Worm (Caenorhabditis elegans) whole organism, L1 larva: ENCODE data around the gene C27B7.5.

Source experiments
- C04F5.9 ChIP-seq: sonication (generic microtip); optimal IDR thresholded peaks from 2 replicates; lab custom pipeline; 2016; ENCODE audit warnings: missing genetic modification characterization, missing compliant biosample characterization
- C16A3.4 ChIP-seq: fragments of 150-350 bp; optimal IDR thresholded peaks from 2 replicates; lab custom pipeline; 2014; ENCODE audit warnings: missing biosample characterization, missing genetic modification characterization
- C34B4.2 ChIP-seq: sonication (generic microtip); optimal IDR thresholded peaks from 2 replicates; lab custom pipeline; 2017; ENCODE audit warnings: mild to moderate bottlenecking, missing genetic modification characterization, missing compliant biosample characterization
- F16B12.6 ChIP-seq: fragments of 150-350 bp; optimal IDR thresholded peaks from 2 replicates; lab custom pipeline; 2014; ENCODE audit warnings: missing biosample characterization, missing genetic modification characterization
- ama-1 ChIP-seq: fragments of 150-350 bp; optimal IDR thresholded peaks from 2 replicates; lab custom pipeline; 2014
- blmp-1 ChIP-seq: fragments of 150-350 bp; optimal IDR thresholded peaks from 2 replicates; lab custom pipeline; 2014; ENCODE audit warnings: missing biosample characterization, missing genetic modification characterization
- ceh-88 ChIP-seq: fragments of 200-800 bp; sonication (Bioruptor generic); IDR thresholded peaks from 2 replicates; pipeline ENCODE4 v1.3.6; 2022; ENCODE audit warnings: missing genetic modification characterization, missing compliant biosample characterization
- elt-2 ChIP-seq: sonication (generic microtip); optimal IDR thresholded peaks from 2 replicates; lab custom pipeline; 2016; ENCODE audit warnings: missing genetic modification characterization, mild to moderate bottlenecking, inconsistent platforms, missing compliant biosample characterization, missing genetic modification reagents
- elt-3 ChIP-seq, 6 experiments: fragments of 150-350 bp in 1 of 6; sonication (generic microtip); optimal IDR thresholded peaks; 2 replicates each; lab custom pipeline; 2017 to 2018; ENCODE audit warnings: missing biosample characterization in 6 of 6, missing genetic modification characterization in 6 of 6, inconsistent platforms in 1 of 6
- ets-5 ChIP-seq: fragments of 200-800 bp; sonication (Bioruptor generic); IDR thresholded peaks from 2 replicates; pipeline ENCODE4 v1.3.6; 2022; ENCODE audit warnings: missing genetic modification characterization, missing compliant biosample characterization
- fkh-4 ChIP-seq: sonication (generic microtip); optimal IDR thresholded peaks from 2 replicates; lab custom pipeline; 2016; ENCODE audit warnings: missing compliant biosample characterization, missing genetic modification characterization, borderline replicate concordance
- fkh-8 ChIP-seq: sonication (generic microtip); optimal IDR thresholded peaks from 2 replicates; lab custom pipeline; 2016; ENCODE audit warnings: mild to moderate bottlenecking, missing genetic modification characterization, missing compliant biosample characterization
- fos-1 ChIP-seq: fragments of 150-350 bp; optimal IDR thresholded peaks from 2 replicates; lab custom pipeline; 2014; ENCODE audit warnings: missing biosample characterization, missing genetic modification characterization
- grh-1 ChIP-seq: fragments of 200-800 bp; sonication (Bioruptor generic); IDR thresholded peaks from 2 replicates; pipeline ENCODE4 v1.3.6; 2022; ENCODE audit warnings: missing genetic modification reagents, missing genetic modification characterization, missing compliant biosample characterization
- hpl-2 ChIP-seq: fragments of 150-350 bp; optimal IDR thresholded peaks from 2 replicates; lab custom pipeline; 2014; ENCODE audit warnings: missing biosample characterization, missing genetic modification reagents, missing genetic modification characterization
- irx-1 ChIP-seq: sonication (generic microtip); optimal IDR thresholded peaks from 2 replicates; lab custom pipeline; 2016; ENCODE audit warnings: missing genetic modification characterization, missing compliant biosample characterization
- isw-1 ChIP-seq: fragments of 200-800 bp; sonication (Bioruptor generic); IDR thresholded peaks from 2 replicates; pipeline ENCODE4 v1.3.6; 2022; ENCODE audit warnings: missing genetic modification characterization, missing compliant biosample characterization
- jun-1 ChIP-seq: fragments of 150-350 bp; optimal IDR thresholded peaks from 2 replicates; lab custom pipeline; 2014; ENCODE audit warnings: missing biosample characterization, missing genetic modification reagents, missing genetic modification characterization
- lin-13 ChIP-seq: fragments of 150-350 bp; optimal IDR thresholded peaks from 2 replicates; lab custom pipeline; 2014; ENCODE audit warnings: missing biosample characterization, missing genetic modification reagents, missing genetic modification characterization
- lin-14 ChIP-seq: fragments of 200-800 bp; sonication (Bioruptor generic); optimal IDR thresholded peaks from 2 replicates; lab custom pipeline; 2018; ENCODE audit warnings: mild to moderate bottlenecking, missing genetic modification characterization, moderate library complexity, missing compliant biosample characterization
- lin-35 ChIP-seq, 2 experiments: fragments of 150-350 bp; optimal IDR thresholded peaks; 2 replicates each; lab custom pipeline; 2014; ENCODE audit warnings: missing biosample characterization in 2 of 2, missing genetic modification characterization in 2 of 2, missing genetic modification reagents in 2 of 2
- lin-39 ChIP-seq: fragments of 150-350 bp; optimal IDR thresholded peaks from 2 replicates; lab custom pipeline; 2014; ENCODE audit warnings: missing biosample characterization, missing genetic modification reagents, missing genetic modification characterization
- lir-3 ChIP-seq: sonication (generic microtip); optimal IDR thresholded peaks from 2 replicates; lab custom pipeline; 2016; ENCODE audit warnings: mild to moderate bottlenecking, missing genetic modification characterization, moderate library complexity, missing compliant biosample characterization; ENCODE audit not compliant: poor library complexity
- lsy-2 ChIP-seq, 2 experiments: fragments of 150-350 bp; optimal IDR thresholded peaks; 2 replicates each; lab custom pipeline; 2014; ENCODE audit warnings: missing biosample characterization in 2 of 2, missing genetic modification characterization in 2 of 2
- mab-9 ChIP-seq: fragments of 200-800 bp; sonication (Bioruptor generic); IDR thresholded peaks from 2 replicates; pipeline ENCODE4 v1.3.6; 2022; ENCODE audit warnings: missing genetic modification reagents, missing genetic modification characterization, missing compliant biosample characterization
- mdl-1 ChIP-seq, 2 experiments: fragments of 150-350 bp; optimal IDR thresholded peaks; 2 replicates each; lab custom pipeline; 2014 to 2017; ENCODE audit warnings: missing biosample characterization in 2 of 2, missing genetic modification characterization in 2 of 2, inconsistent platforms in 1 of 2
- mep-1 ChIP-seq: fragments of 150-350 bp; optimal IDR thresholded peaks from 2 replicates; lab custom pipeline; 2014; ENCODE audit warnings: missing biosample characterization, missing genetic modification characterization
- nhr-12 ChIP-seq: sonication (generic microtip); optimal IDR thresholded peaks from 2 replicates; lab custom pipeline; 2017; ENCODE audit warnings: missing biosample characterization, missing genetic modification characterization
- nhr-19 ChIP-seq: fragments of 200-800 bp; sonication (Bioruptor generic); conservative IDR thresholded peaks from 2 replicates; pipeline ENCODE4 v1.3.6; 2022; ENCODE audit warnings: missing genetic modification characterization, missing compliant biosample characterization
- nhr-20 ChIP-seq: sonication (generic microtip); optimal IDR thresholded peaks from 2 replicates; lab custom pipeline; 2016; ENCODE audit warnings: mild to moderate bottlenecking, missing genetic modification characterization, missing compliant biosample characterization
- nhr-28 ChIP-seq: fragments of 150-350 bp; optimal IDR thresholded peaks from 2 replicates; lab custom pipeline; 2014; ENCODE audit warnings: missing biosample characterization, missing genetic modification characterization
- nhr-47 ChIP-seq: sonication (generic microtip); optimal IDR thresholded peaks from 2 replicates; lab custom pipeline; 2016; ENCODE audit warnings: mild to moderate bottlenecking, missing genetic modification characterization, moderate library complexity, missing compliant biosample characterization
- nhr-71 ChIP-seq: sonication (generic microtip); optimal IDR thresholded peaks from 2 replicates; lab custom pipeline; 2016; ENCODE audit warnings: mild to moderate bottlenecking, missing genetic modification characterization, moderate library complexity, missing compliant biosample characterization
- nhr-84 ChIP-seq: sonication (generic microtip); optimal IDR thresholded peaks from 2 replicates; lab custom pipeline; 2017; ENCODE audit warnings: missing biosample characterization, missing genetic modification characterization
- nhr-85 ChIP-seq: sonication (generic microtip); peaks from one replicate; lab custom pipeline; 2016; ENCODE audit warnings: missing genetic modification characterization, inconsistent platforms, missing compliant biosample characterization
- nhr-90 ChIP-seq: sonication (generic microtip); optimal IDR thresholded peaks from 2 replicates; lab custom pipeline; 2016; ENCODE audit warnings: mild to moderate bottlenecking, missing genetic modification characterization, missing compliant biosample characterization; ENCODE audit not compliant: poor library complexity
- pax-3 ChIP-seq: fragments of 200-800 bp; sonication (Bioruptor generic); optimal IDR thresholded peaks from 2 replicates; lab custom pipeline; 2018; ENCODE audit warnings: mild to moderate bottlenecking, missing genetic modification characterization, moderate library complexity, missing compliant biosample characterization
- rnt-1 ChIP-seq: sonication (generic microtip); optimal IDR thresholded peaks from 2 replicates; lab custom pipeline; 2016; ENCODE audit warnings: mild to moderate bottlenecking, missing genetic modification characterization, moderate library complexity, missing compliant biosample characterization
- skn-1 ChIP-seq: fragments of 150-350 bp; optimal IDR thresholded peaks from 2 replicates; lab custom pipeline; 2014; ENCODE audit warnings: missing biosample characterization, missing genetic modification characterization
- snpc-4 ChIP-seq: fragments of 150-350 bp; optimal IDR thresholded peaks from 2 replicates; lab custom pipeline; 2014; ENCODE audit warnings: missing biosample characterization, missing genetic modification characterization
- snu-23 ChIP-seq: sonication (generic microtip); optimal IDR thresholded peaks from 2 replicates; lab custom pipeline; 2016; ENCODE audit warnings: missing genetic modification characterization, missing compliant biosample characterization
- tbx-2 ChIP-seq: sonication (generic microtip); optimal IDR thresholded peaks from 2 replicates; lab custom pipeline; 2016; ENCODE audit warnings: missing genetic modification characterization, missing compliant biosample characterization
- unc-130 ChIP-seq: fragments of 150-350 bp; optimal IDR thresholded peaks from 2 replicates; lab custom pipeline; 2017; ENCODE audit warnings: missing biosample characterization, missing genetic modification characterization, inconsistent platforms
- unc-86 ChIP-seq: sonication (generic microtip); optimal IDR thresholded peaks from 2 replicates; lab custom pipeline; 2016; ENCODE audit warnings: missing genetic modification characterization, missing compliant biosample characterization
- unc-98 ChIP-seq: fragments of 200-800 bp; sonication (Bioruptor generic); IDR thresholded peaks from 2 replicates; pipeline ENCODE4 v1.3.6; 2022; ENCODE audit warnings: missing genetic modification characterization, missing compliant biosample characterization
- vab-15 ChIP-seq: sonication (generic microtip); optimal IDR thresholded peaks from 2 replicates; lab custom pipeline; 2017; ENCODE audit warnings: missing genotype, mild to moderate bottlenecking, missing genetic modification characterization, missing compliant biosample characterization
- xbp-1 ChIP-seq: sonication (generic microtip); optimal IDR thresholded peaks from 2 replicates; lab custom pipeline; 2016; ENCODE audit warnings: missing genetic modification characterization, missing compliant biosample characterization

C27B7.5 gene

ce11 chrIV:8947146-8947545, 45.7 kb downstream of the C27B7.5 start (continued):
- TF ChIP-seq lir-3 (tag; lab: Kevin White, UChicago) (peak; percentile 20), tbx-2 (peak; percentile 60), grh-1 (GFP tag; lab: Robert Waterston, UW) (no peak), blmp-1 (tag; lab: Kevin White, UChicago) (no peak), rnt-1 (tag; lab: Kevin White, UChicago) (peak; percentile 64), pax-3 (peak; percentile 0), lin-35 (GFP tag; optimal IDR thresholded peaks at IDR 0.05; lab: Kevin White, UChicago) (no peak), lin-39 (tag; lab: Kevin White, UChicago) (peak; percentile 67), unc-130 (tag; lab: Kevin White, UChicago) (peak; percentile 30), lin-14 (peak; percentile 94), lin-13 (GFP tag; lab: Kevin White, UChicago) (no peak), isw-1 (GFP tag; lab: Robert Waterston, UW) (peak; percentile 20; the same call in 1 of the 2 replicates), lsy-2 (tag; optimal IDR thresholded peaks at IDR 0.05; lab: Kevin White, UChicago) (peak; percentile 31 to 62), fkh-4 (no peak), nhr-84 (tag; lab: Kevin White, UChicago) (no peak), hpl-2 (GFP tag; lab: Kevin White, UChicago) (no peak), C34B4.2 (tag; lab: Kevin White, UChicago) (no peak), skn-1 (tag; lab: Kevin White, UChicago) (no peak)

ce11 chrIV:8949078-8950039, 47.9 kb downstream of the C27B7.5 start:
- TF ChIP-seq C04F5.9 (tag; lab: Kevin White, UChicago) (peak; percentile 32), lin-14 (peak; percentile 95), nhr-28 (tag; lab: Kevin White, UChicago) (no peak), nhr-12 (tag; lab: Kevin White, UChicago) (no peak), jun-1 (tag; lab: Kevin White, UChicago) (peak; percentile 53), nhr-47 (tag; lab: Kevin White, UChicago) (peak; percentile 88), nhr-90 (tag; lab: Kevin White, UChicago) (peak; percentile 92), snu-23 (peak; percentile 93), irx-1 (tag; lab: Kevin White, UChicago) (peak; percentile 65), mdl-1 (tag; optimal IDR thresholded peaks at IDR 0.05; lab: Kevin White, UChicago) (peak in 1 of 2 experiments; percentile 99), fkh-8 (tag; lab: Kevin White, UChicago) (peak; percentile 43), blmp-1 (tag; lab: Kevin White, UChicago) (peak; percentile 92), C16A3.4 (peak; percentile 51), lir-3 (tag; lab: Kevin White, UChicago) (peak; percentile 66), xbp-1 (tag; lab: Kevin White, UChicago) (peak; percentile 64), elt-3 (tag; optimal IDR thresholded peaks at IDR 0.05; lab: Kevin White, UChicago) (peak in 2 of 6 experiments; percentile 86 to 88), tbx-2 (peak; percentile 79), F16B12.6 (tag; lab: Kevin White, UChicago) (no peak), nhr-71 (tag; lab: Kevin White, UChicago) (peak; percentile 94), ama-1 (peak; percentile 60), nhr-85 (tag; lab: Kevin White, UChicago) (peak; percentile 100), elt-2 (tag; lab: Kevin White, UChicago) (peak; percentile 58), snpc-4 (peak; percentile 63), vab-15 (tag; lab: Kevin White, UChicago) (peak; percentile 46), skn-1 (tag; lab: Kevin White, UChicago) (peak; percentile 68), unc-86 (tag; lab: Kevin White, UChicago) (no peak), fos-1 (tag; lab: Kevin White, UChicago) (peak; percentile 12), nhr-20 (peak; percentile 95), ets-5 (GFP tag; lab: Robert Waterston, UW) (no peak), lsy-2 (tag; optimal IDR thresholded peaks at IDR 0.05; lab: Kevin White, UChicago) (peak; percentile 81 to 82), mab-9 (GFP tag; lab: Robert Waterston, UW) (peak; percentile 55), grh-1 (GFP tag; lab: Robert Waterston, UW) (peak; percentile 94; the same call in 1 of the 2 replicates), pax-3 (peak; percentile 65), lin-13 (GFP tag; lab: Kevin White, UChicago) (peak; percentile 22), ceh-88 (GFP tag; lab: Robert Waterston, UW) (peak; percentile 43; the same call in 1 of the 2 replicates), isw-1 (GFP tag; lab: Robert Waterston, UW) (peak; percentile 21; the same call in 1 of the 2 replicates), nhr-19 (GFP tag; lab: Robert Waterston, UW) (peak; percentile 80), mep-1 (tag; lab: Kevin White, UChicago) (peak; percentile 90), unc-98 (GFP tag; lab: Robert Waterston, UW) (no peak)
